Worm (Caenorhabditis elegans) whole organism, young adult: Measurements from ENCODE around the gene Y47D7A.6.

Source experiments
- hsf-1 ChIP-seq: fragments of 200-800 bp; sonication (Bioruptor generic); IDR thresholded peaks from 2 replicates; pipeline ENCODE4 v1.3.6; 2022; ENCODE audit warnings: missing genetic modification reagents, missing genetic modification characterization, missing compliant biosample characterization
- lin-35 ChIP-seq, 3 experiments: fragments of 150-350 bp in 2 of 3; sonication (generic microtip) in 1 of 3; optimal IDR thresholded peaks; 2 replicates each; lab custom pipeline; 2014 to 2018; ENCODE audit warnings: missing biosample characterization in 3 of 3, missing genetic modification characterization in 3 of 3, missing genetic modification reagents in 3 of 3
- nfya-1 ChIP-seq: sonication (generic microtip); optimal IDR thresholded peaks from 2 replicates; lab custom pipeline; 2017; ENCODE audit warnings: antibody characterized with exemption, missing compliant biosample characterization, missing genetic modification characterization, borderline replicate concordance; ENCODE audit not compliant: insufficient read depth
- rec-8 ChIP-seq, 2 experiments: sonication (generic microtip); optimal IDR thresholded peaks; 2 replicates each; lab custom pipeline; 2016; ENCODE audit warnings: mild to moderate bottlenecking in 2 of 2, missing genetic modification characterization in 2 of 2, missing genetic modification reagents in 2 of 2, missing genotype in 2 of 2, missing biosample characterization in 1 of 2, missing compliant biosample characterization in 1 of 2, moderate library complexity in 1 of 2

DNA sequence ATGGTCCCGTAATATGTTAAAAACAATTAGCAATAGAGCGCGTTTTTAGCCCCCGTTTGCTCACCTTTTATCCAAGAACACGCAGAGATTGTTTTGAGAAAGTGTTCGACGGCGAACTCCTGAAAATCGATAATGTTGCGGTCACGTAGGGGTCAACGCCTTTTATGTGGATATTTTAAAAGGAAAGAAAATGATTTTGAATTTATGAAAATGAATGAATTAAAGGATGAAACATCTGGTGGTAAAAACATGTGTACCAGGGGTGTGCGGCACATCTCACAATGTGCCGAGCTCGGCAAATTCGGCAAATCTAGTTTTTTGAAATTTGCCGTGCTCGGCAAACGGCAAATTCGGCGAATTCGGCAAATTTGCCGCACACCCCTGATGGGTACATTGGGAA lies 17.9 kb downstream of the Y47D7A.6 start, which contains the start of gene F13A2.4:
- no peak for TF ChIP-seq hsf-1 (GFP tag; lab: Robert Waterston, UW)
- TF ChIP-seq lin-35 (GFP tag; optimal IDR thresholded peaks at IDR 0.05; lab: Kevin White, UChicago) = no peak
- TF ChIP-seq nfya-1 = no peak
- TF ChIP-seq rec-8 (tag; optimal IDR thresholded peaks at IDR 0.05; lab: Kevin White, UChicago) = no peak
